Worm (Caenorhabditis elegans) whole organism, L2 larva: ENCODE data around the gene ttbk-4.

Experiments used
- C34F6.9 ChIP-seq: fragments of 150-350 bp; optimal IDR thresholded peaks from 2 replicates; lab custom pipeline; 2014; ENCODE audit warnings: missing biosample characterization, missing genetic modification characterization
- R02D3.7 ChIP-seq: fragments of 150-350 bp; optimal IDR thresholded peaks from 2 replicates; lab custom pipeline; 2014; ENCODE audit warnings: missing biosample characterization, missing genetic modification characterization
- Y55F3AM.14 ChIP-seq: fragments of 200-800 bp; sonication (Bioruptor generic); optimal IDR thresholded peaks from 2 replicates; lab custom pipeline; 2018; ENCODE audit warnings: mild to moderate bottlenecking, missing genetic modification characterization, missing compliant biosample characterization
- alr-1 ChIP-seq: fragments of 150-350 bp; optimal IDR thresholded peaks from 2 replicates; lab custom pipeline; 2014; ENCODE audit warnings: missing biosample characterization, missing genetic modification characterization
- ama-1 ChIP-seq: fragments of 150-350 bp; optimal IDR thresholded peaks from 2 replicates; lab custom pipeline; 2018; ENCODE audit warnings: inconsistent platforms
- ceh-82 ChIP-seq: fragments of 150-350 bp; optimal IDR thresholded peaks from 2 replicates; lab custom pipeline; 2014; ENCODE audit warnings: missing biosample characterization, missing genetic modification characterization
- crh-2 ChIP-seq: sonication (generic microtip); optimal IDR thresholded peaks from 2 replicates; lab custom pipeline; 2017; ENCODE audit warnings: missing biosample characterization, missing genetic modification characterization
- dmd-4 ChIP-seq: sonication (generic microtip); optimal IDR thresholded peaks from 2 replicates; lab custom pipeline; 2017; ENCODE audit warnings: missing biosample characterization, missing genetic modification characterization
- elt-3 ChIP-seq: sonication (generic microtip); optimal IDR thresholded peaks from 2 replicates; lab custom pipeline; 2017; ENCODE audit warnings: missing biosample characterization, missing genetic modification characterization
- gmeb-1 ChIP-seq: fragments of 150-350 bp; optimal IDR thresholded peaks from 2 replicates; lab custom pipeline; 2014; ENCODE audit warnings: missing biosample characterization, missing genetic modification characterization
- lin-13 ChIP-seq: fragments of 150-350 bp; optimal IDR thresholded peaks from 2 replicates; lab custom pipeline; 2014; ENCODE audit warnings: missing biosample characterization, missing genetic modification reagents, missing genetic modification characterization
- lsy-2 ChIP-seq, 2 experiments: fragments of 150-350 bp in 1 of 2; sonication (generic microtip) in 1 of 2; optimal IDR thresholded peaks; 2 replicates each; lab custom pipeline; 2014 to 2017; ENCODE audit warnings: missing biosample characterization in 2 of 2, missing genetic modification characterization in 2 of 2
- mdl-1 ChIP-seq, 2 experiments: fragments of 150-350 bp in 1 of 2; sonication (generic microtip) in 1 of 2; optimal IDR thresholded peaks; 2 replicates each; lab custom pipeline; 2017; ENCODE audit warnings: missing biosample characterization in 2 of 2, missing genetic modification characterization in 2 of 2
- nhr-10 ChIP-seq: sonication (generic microtip); optimal IDR thresholded peaks from 2 replicates; lab custom pipeline; 2017; ENCODE audit warnings: missing biosample characterization, missing genetic modification characterization
- nhr-11 ChIP-seq: fragments of 150-350 bp; optimal IDR thresholded peaks from 2 replicates; lab custom pipeline; 2014; ENCODE audit warnings: missing biosample characterization, missing genetic modification characterization
- nhr-12 ChIP-seq: fragments of 150-350 bp; optimal IDR thresholded peaks from 2 replicates; lab custom pipeline; 2014; ENCODE audit warnings: missing biosample characterization, missing genetic modification characterization
- nhr-21 ChIP-seq: fragments of 150-350 bp; optimal IDR thresholded peaks from 2 replicates; lab custom pipeline; 2014; ENCODE audit warnings: missing biosample characterization, missing genetic modification characterization
- nhr-23 ChIP-seq: fragments of 150-350 bp; optimal IDR thresholded peaks from 2 replicates; lab custom pipeline; 2014; ENCODE audit warnings: missing biosample characterization, missing genetic modification reagents, missing genetic modification characterization
- nhr-25 ChIP-seq: fragments of 150-350 bp; sonication (generic microtip); optimal IDR thresholded peaks from 3 replicates; lab custom pipeline; 2014; ENCODE audit warnings: missing biosample characterization, missing genetic modification characterization
- nhr-6 ChIP-seq: fragments of 150-350 bp; optimal IDR thresholded peaks from 2 replicates; lab custom pipeline; 2014; ENCODE audit warnings: missing biosample characterization, missing genetic modification characterization
- nhr-77 ChIP-seq: fragments of 150-350 bp; optimal IDR thresholded peaks from 2 replicates; lab custom pipeline; 2014; ENCODE audit warnings: missing biosample characterization, missing genetic modification characterization
- sem-4 ChIP-seq: fragments of 150-350 bp; optimal IDR thresholded peaks from 2 replicates; lab custom pipeline; 2014; ENCODE audit warnings: missing biosample characterization, missing genetic modification reagents, missing genetic modification characterization
- sma-9 ChIP-seq, 2 experiments: fragments of 150-350 bp in 1 of 2; sonication (generic microtip) in 1 of 2; optimal IDR thresholded peaks; 2 replicates each; lab custom pipeline; 2014 to 2016; ENCODE audit warnings: missing genetic modification characterization in 2 of 2, mild to moderate bottlenecking in 1 of 2, missing biosample characterization in 1 of 2, missing compliant biosample characterization in 1 of 2, missing genetic modification reagents in 1 of 2, moderate library complexity in 1 of 2
- snpc-4 ChIP-seq: fragments of 150-350 bp; optimal IDR thresholded peaks from 2 replicates; lab custom pipeline; 2014; ENCODE audit warnings: missing biosample characterization, missing genetic modification characterization
- unc-55 ChIP-seq: fragments of 150-350 bp; sonication (generic microtip); optimal IDR thresholded peaks from 3 replicates; lab custom pipeline; 2014; ENCODE audit warnings: missing biosample characterization, missing genetic modification reagents, missing genetic modification characterization
- zag-1 ChIP-seq: fragments of 150-350 bp; optimal IDR thresholded peaks from 2 replicates; lab custom pipeline; 2014; ENCODE audit warnings: missing biosample characterization, missing genetic modification characterization
- ztf-1 ChIP-seq: fragments of 200-800 bp; sonication (Bioruptor generic); conservative IDR thresholded peaks from 2 replicates; pipeline ENCODE4 v1.3.6; 2022; ENCODE audit warnings: missing genetic modification characterization, missing compliant biosample characterization
- ztf-4 ChIP-seq: fragments of 150-350 bp; optimal IDR thresholded peaks from 2 replicates; lab custom pipeline; 2014; ENCODE audit warnings: missing biosample characterization, missing genetic modification characterization

ttbk-4 gene

DNA sequence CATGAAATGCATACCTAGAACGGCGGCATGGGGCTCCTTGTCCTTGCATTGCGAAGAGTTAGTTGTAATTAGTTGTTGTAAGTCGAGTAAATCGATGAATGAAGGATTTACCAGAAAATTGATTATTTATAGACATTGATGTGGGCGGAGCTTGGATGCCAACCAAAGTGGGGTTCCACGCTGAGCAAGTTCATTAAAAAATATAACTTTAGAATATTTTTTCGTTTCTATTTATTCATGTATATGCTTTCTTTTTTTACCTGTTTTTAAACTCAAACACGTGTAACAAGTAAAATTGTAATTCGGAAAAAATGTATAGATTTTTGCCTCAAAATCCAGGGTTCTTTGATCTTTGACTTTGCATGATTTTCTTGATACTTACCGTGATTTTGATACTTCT lies 47.4 kb downstream of the ttbk-4 start, which contains the start of gene gipc-2:
Gene gipc-2, minus strand, starts transcription at position 101 of the 400 bp plus-strand sequence.
- TF ChIP-seq sem-4 (tag; lab: Kevin White, UChicago) (no peak), ceh-82 (tag; lab: Kevin White, UChicago) (no peak), nhr-6 (no peak), dmd-4 (tag; lab: Kevin White, UChicago) (no peak), ztf-1 (GFP tag; lab: Robert Waterston, UW) (no peak), nhr-23 (tag; lab: Kevin White, UChicago) (no peak), zag-1 (tag; lab: Kevin White, UChicago) (no peak), nhr-77 (tag; lab: Kevin White, UChicago) (no peak), nhr-11 (tag; lab: Kevin White, UChicago) (no peak), nhr-21 (tag; lab: Kevin White, UChicago) (no peak), gmeb-1 (tag; lab: Kevin White, UChicago) (no peak), Y55F3AM.14 (no peak), mdl-1 (tag; optimal IDR thresholded peaks at IDR 0.05; lab: Kevin White, UChicago) (no peak), ama-1 (no peak), nhr-25 (tag; lab: Kevin White, UChicago) (no peak), C34F6.9 (tag; lab: Kevin White, UChicago) (no peak)

DNA sequence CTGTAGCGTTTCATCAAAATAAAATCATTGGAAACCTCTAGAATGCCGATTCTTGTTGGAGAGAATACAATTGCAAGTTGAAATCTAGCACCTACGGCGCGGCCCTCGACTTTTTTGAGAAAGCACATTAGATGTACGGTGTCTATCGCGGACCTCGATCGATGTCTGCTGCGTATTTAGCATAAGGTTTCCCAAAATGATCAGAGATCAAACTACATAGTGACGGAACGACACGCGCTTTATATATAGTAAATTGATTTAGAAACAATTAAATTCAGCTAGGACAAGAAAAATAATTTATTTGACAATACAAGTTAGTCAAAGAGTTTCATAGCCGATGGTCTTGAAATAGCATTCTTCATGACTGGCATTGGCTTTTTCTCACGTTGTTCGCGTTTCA lies 48.8 kb downstream of the ttbk-4 start:
- TF ChIP-seq elt-3 (no peak), lsy-2 (tag; optimal IDR thresholded peaks at IDR 0.05; lab: Kevin White, UChicago) (no peak), nhr-6 (no peak), snpc-4 (tag; lab: Kevin White, UChicago) (no peak), nhr-23 (tag; lab: Kevin White, UChicago) (no peak), ztf-4 (tag; lab: Kevin White, UChicago) (no peak), lin-13 (GFP tag; lab: Kevin White, UChicago) (no peak), R02D3.7 (no peak), sma-9 (GFP tag; optimal IDR thresholded peaks at IDR 0.05; lab: Kevin White, UChicago) (no peak), sma-9 (tag; optimal IDR thresholded peaks at IDR 0.05; lab: Kevin White, UChicago) (no peak), alr-1 (no peak), nhr-12 (tag; lab: Kevin White, UChicago) (no peak), unc-55 (GFP tag; lab: Kevin White, UChicago) (no peak), Y55F3AM.14 (no peak), crh-2 (no peak), nhr-10 (tag; lab: Kevin White, UChicago) (no peak), C34F6.9 (tag; lab: Kevin White, UChicago) (no peak), nhr-11 (tag; lab: Kevin White, UChicago) (no peak), nhr-25 (tag; lab: Kevin White, UChicago) (no peak)
